Fruit fly (Drosophila melanogaster) whole organism, pupa: ENCODE results near the gene Gr2a.

Experiments
- CG10348 ChIP-seq: fragments of 200-800 bp; sonication (Bioruptor generic); IDR thresholded peaks from 2 replicates; pipeline ENCODE4 v1.3.6; 2022; ENCODE audit warnings: missing biosample characterization, missing genetic modification characterization
- CG12605 ChIP-seq: fragments of 200-800 bp; sonication (Bioruptor generic); IDR thresholded peaks from 2 replicates; pipeline ENCODE4 v1.3.6; 2022; ENCODE audit warnings: missing biosample characterization, missing genetic modification characterization
- CG13204 ChIP-seq: fragments of 200-800 bp; sonication (Bioruptor generic); optimal IDR thresholded peaks from 2 replicates; lab custom pipeline; 2018; ENCODE audit warnings: missing biosample characterization, mild to moderate bottlenecking, missing genetic modification characterization, moderate library complexity
- CG14655 ChIP-seq: fragments of 200-800 bp; sonication (Bioruptor generic); optimal IDR thresholded peaks from 3 replicates; lab custom pipeline; 2017; ENCODE audit warnings: mild to moderate bottlenecking, missing biosample characterization, missing genetic modification reagents, missing genetic modification characterization
- CG15710 ChIP-seq: fragments of 200-800 bp; sonication (Bioruptor generic); optimal IDR thresholded peaks from 2 replicates; lab custom pipeline; 2018; ENCODE audit warnings: missing biosample characterization, mild to moderate bottlenecking, missing genetic modification characterization, moderate library complexity
- CG17806 ChIP-seq: fragments of 200-800 bp; sonication (Bioruptor generic); optimal IDR thresholded peaks from 2 replicates; lab custom pipeline; 2018; ENCODE audit warnings: missing biosample characterization, mild to moderate bottlenecking, missing genetic modification characterization, moderate library complexity
- CG32121 ChIP-seq: fragments of 200-800 bp; sonication (Bioruptor generic); IDR thresholded peaks from 2 replicates; pipeline ENCODE4 v1.3.6; 2022; ENCODE audit warnings: missing biosample characterization, missing genetic modification characterization
- CG34367 ChIP-seq: fragments of 200-800 bp; sonication (Bioruptor generic); optimal IDR thresholded peaks from 2 replicates; lab custom pipeline; 2018; ENCODE audit warnings: missing biosample characterization, mild to moderate bottlenecking, missing genetic modification characterization
- CG4496 ChIP-seq: fragments of 200-800 bp; sonication (Bioruptor generic); IDR thresholded peaks from 3 replicates; pipeline ENCODE4 v1.3.6; 2022; ENCODE audit warnings: missing biosample characterization, missing genetic modification characterization
- CG8159 ChIP-seq: fragments of 200-800 bp; sonication (Bioruptor generic); optimal IDR thresholded peaks from 3 replicates; lab custom pipeline; 2018; ENCODE audit warnings: missing biosample characterization, mild to moderate bottlenecking, missing genetic modification characterization, moderate library complexity
- CG8301 ChIP-seq: fragments of 200-800 bp; sonication (Bioruptor generic); optimal IDR thresholded peaks from 2 replicates; lab custom pipeline; 2018; ENCODE audit warnings: missing biosample characterization, mild to moderate bottlenecking, missing genetic modification characterization
- CG9948 ChIP-seq: fragments of 200-800 bp; sonication (Bioruptor generic); optimal IDR thresholded peaks from 2 replicates; lab custom pipeline; 2018; ENCODE audit warnings: missing biosample characterization, mild to moderate bottlenecking, missing genetic modification characterization, moderate library complexity
- D1 ChIP-seq: fragments of 200-800 bp; sonication (Bioruptor generic); optimal IDR thresholded peaks from 2 replicates; lab custom pipeline; 2018; ENCODE audit warnings: missing biosample characterization, mild to moderate bottlenecking, missing genetic modification characterization, moderate library complexity
- EcR ChIP-seq: fragments of 200-800 bp; sonication (Bioruptor generic); optimal IDR thresholded peaks from 3 replicates; lab custom pipeline; 2019; ENCODE audit warnings: missing biosample characterization, missing genetic modification characterization, mild to moderate bottlenecking, moderate library complexity, missing genetic modification reagents
- Ets98B ChIP-seq: fragments of 200-800 bp; sonication (Bioruptor generic); IDR thresholded peaks from 2 replicates; pipeline ENCODE4 v1.3.6; 2022; ENCODE audit warnings: missing biosample characterization, missing genetic modification characterization
- Pif1A ChIP-seq: fragments of 200-800 bp; sonication (Bioruptor generic); optimal IDR thresholded peaks from 3 replicates; lab custom pipeline; 2016; ENCODE audit warnings: missing biosample characterization, missing genetic modification characterization
- Pif1B ChIP-seq: fragments of 200-800 bp; sonication (Bioruptor generic); optimal IDR thresholded peaks from 3 replicates; lab custom pipeline; 2016; ENCODE audit warnings: missing biosample characterization, missing genetic modification characterization
- Snoo ChIP-seq: fragments of 200-800 bp; sonication (Bioruptor generic); optimal IDR thresholded peaks from 3 replicates; lab custom pipeline; 2017; ENCODE audit warnings: missing biosample characterization, mild to moderate bottlenecking, missing genetic modification characterization, inconsistent platforms
- fd96Ca ChIP-seq: fragments of 200-800 bp; sonication (Bioruptor generic); IDR thresholded peaks from 3 replicates; pipeline ENCODE4 v1.3.6; 2022; ENCODE audit warnings: missing biosample characterization, missing genetic modification characterization
- gl ChIP-seq: fragments of 200-800 bp; sonication (Bioruptor generic); optimal IDR thresholded peaks from 2 replicates; lab custom pipeline; 2018; ENCODE audit warnings: missing biosample characterization, mild to moderate bottlenecking, missing genetic modification characterization
- rn ChIP-seq: fragments of 200-800 bp; sonication (Bioruptor generic); IDR thresholded peaks from 2 replicates; pipeline ENCODE4 v1.3.6; 2022; ENCODE audit warnings: missing biosample characterization, missing genetic modification characterization

Gr2a gene

DNA sequence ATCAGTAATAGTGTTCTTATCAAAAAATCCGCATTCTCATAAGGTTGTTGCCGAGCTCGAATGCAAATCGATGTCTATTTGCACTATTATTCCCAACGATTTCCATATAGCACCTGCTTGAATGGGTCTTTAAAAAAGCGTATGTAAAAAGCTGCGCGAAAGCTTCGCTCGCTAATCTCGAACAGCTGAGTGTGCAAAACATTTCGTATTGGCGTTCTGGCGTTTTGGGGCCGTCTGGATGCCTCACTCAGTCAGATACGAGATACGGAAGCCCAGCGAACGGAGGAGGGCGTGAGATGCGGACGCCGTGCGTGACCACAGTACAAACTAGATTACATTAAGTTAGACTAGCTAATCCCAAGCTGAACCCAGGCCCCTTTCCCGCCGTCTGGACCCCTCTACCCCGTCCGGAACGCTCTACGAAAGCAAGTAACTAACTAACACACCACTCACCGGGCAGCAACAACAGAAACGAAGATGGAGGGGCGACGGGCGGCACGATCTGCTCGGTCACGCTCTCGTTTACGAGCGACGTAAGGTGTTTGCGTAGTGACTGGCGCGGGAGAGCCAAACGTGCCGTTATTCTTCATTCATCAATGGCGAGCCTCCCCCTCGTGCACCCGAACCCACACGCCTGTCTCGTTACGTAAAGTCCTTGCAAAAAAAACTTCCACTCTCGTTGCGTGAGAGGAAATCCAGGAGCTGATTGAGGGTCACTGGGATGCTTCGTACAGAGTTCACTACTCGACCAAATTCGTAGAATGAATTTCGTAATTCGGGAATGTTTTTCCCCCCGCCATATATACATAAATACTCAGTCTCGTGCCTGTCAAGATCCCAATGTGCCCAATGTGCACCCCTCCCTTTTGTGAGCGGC lies 14.5 kb downstream of the Gr2a start:
- no peak for TF ChIP-seq gl (tag; lab: Kevin White, UChicago)
- no peak for TF ChIP-seq CG9948
- TF ChIP-seq rn = no peak
- TF ChIP-seq Snoo (tag; lab: Kevin White, UChicago) = no peak
- TF ChIP-seq CG13204 (GFP tag; lab: Kevin White, UChicago) = peak; percentile 35
- no peak for TF ChIP-seq fd96Ca (GFP tag; lab: Robert Waterston, UW)
- peak; percentile 50; the same call in 1 of the 3 replicates for TF ChIP-seq CG4496

- no peak for TF ChIP-seq Pif1B (GFP tag; lab: Kevin White, UChicago)
- TF ChIP-seq, all 21 proteins: peak for 0
These were observed 15.1 kb downstream of the Gr2a start, which contains the start of gene CG14778 for dm6 chrX:1467382-1467592. Gene CG14778 (plus strand): TSS chrX:1467493.

dm6 chrX:1469717-1470116 lies 17.5 kb downstream of the Gr2a start, which contains the start of gene CG32808:
Gene CG32808 (minus strand): TSS chrX:1469817.
- TF ChIP-seq Pif1A (no peak), CG12605 (GFP tag; lab: Robert Waterston, UW) (no peak), CG17806 (tag; lab: Kevin White, UChicago) (no peak), CG4496 (no peak), CG13204 (GFP tag; lab: Kevin White, UChicago) (no peak), CG32121 (GFP tag; lab: Robert Waterston, UW) (no peak), CG9948 (no peak), D1 (no peak), CG8159 (tag; lab: Kevin White, UChicago) (no peak), CG14655 (GFP tag; lab: Kevin White, UChicago) (no peak), CG8301 (tag; lab: Kevin White, UChicago) (no peak)

DNA sequence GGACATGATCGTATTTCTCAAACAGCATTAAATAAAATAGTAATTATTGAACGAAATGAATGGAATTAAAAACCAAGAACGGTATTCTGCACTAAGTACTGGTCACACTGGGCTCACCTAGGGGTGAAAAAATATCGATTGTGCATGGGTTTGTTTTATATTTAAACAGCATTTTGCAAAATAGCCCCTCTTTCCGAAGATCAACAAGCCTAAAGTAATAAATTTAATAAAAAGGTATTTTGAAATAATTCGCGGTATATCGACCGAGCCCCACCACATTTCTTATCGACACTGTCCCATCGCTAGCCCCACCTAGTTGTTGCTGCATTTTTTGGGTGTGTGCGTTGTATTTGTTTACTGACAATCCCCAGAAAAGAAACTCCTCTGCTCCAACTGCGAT lies 18.3 kb downstream of the Gr2a start, which contains the start of gene pck:
Gene pck (plus strand): TSS at position 105 of the 400 bp plus-strand sequence.
- no peak for TF ChIP-seq Pif1A
- TF ChIP-seq CG34367 (tag; lab: Kevin White, UChicago) = no peak
- TF ChIP-seq fd96Ca (GFP tag; lab: Robert Waterston, UW) = peak; percentile 78
- TF ChIP-seq CG14655 (GFP tag; lab: Kevin White, UChicago) = no peak
- peak; percentile 70 for TF ChIP-seq CG4496
- TF ChIP-seq CG8159 (tag; lab: Kevin White, UChicago) = peak; percentile 1
- no peak for TF ChIP-seq Pif1B (GFP tag; lab: Kevin White, UChicago)
- TF ChIP-seq CG32121 (GFP tag; lab: Robert Waterston, UW) = peak; percentile 47; the same call in 1 of the 2 replicates
- no peak for TF ChIP-seq rn
- TF ChIP-seq EcR (GFP tag; lab: Kevin White, UChicago) = no peak
- TF ChIP-seq Snoo (tag; lab: Kevin White, UChicago) = peak; percentile 10
- TF ChIP-seq CG13204 (GFP tag; lab: Kevin White, UChicago) = no peak
- no peak for TF ChIP-seq CG10348
- peak; percentile 52; the same call in 1 of the 2 replicates for TF ChIP-seq Ets98B (GFP tag; lab: Robert Waterston, UW)
- no peak for TF ChIP-seq gl (tag; lab: Kevin White, UChicago)
- TF ChIP-seq CG8301 (tag; lab: Kevin White, UChicago) = no peak
- TF ChIP-seq CG9948 = peak; percentile 29
- no peak for TF ChIP-seq D1
- TF ChIP-seq CG15710 (tag; lab: Kevin White, UChicago) = peak; percentile 18
- no peak for TF ChIP-seq CG12605 (GFP tag; lab: Robert Waterston, UW)
- TF ChIP-seq CG17806 (tag; lab: Kevin White, UChicago) = peak; percentile 27

DNA sequence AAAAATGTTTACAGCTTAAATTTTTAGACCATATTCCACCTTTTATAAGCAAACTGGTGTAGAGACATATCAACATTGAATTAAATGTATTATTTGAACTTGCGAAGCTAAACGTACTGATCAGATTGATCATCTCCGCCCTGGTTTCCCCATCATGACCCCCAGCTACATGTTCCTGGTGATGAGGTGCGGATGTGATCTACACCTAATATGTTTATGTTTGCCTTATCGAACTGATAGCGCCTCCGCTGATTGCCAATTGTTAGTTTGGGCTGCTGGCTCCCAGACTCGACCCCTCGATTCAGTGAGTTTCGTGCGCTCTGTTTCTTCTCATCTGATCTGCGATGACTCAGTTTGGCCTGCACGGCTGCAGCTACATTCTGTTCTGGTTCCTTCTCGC lies 20.0 kb downstream of the Gr2a start, which contains the start of gene CG14780:
Gene CG14780 (plus strand): TSS at position 301 of the 400 bp plus-strand sequence.
- TF ChIP-seq fd96Ca (GFP tag; lab: Robert Waterston, UW) = no peak
- no peak for TF ChIP-seq CG13204 (GFP tag; lab: Kevin White, UChicago)
- no peak for TF ChIP-seq Pif1B (GFP tag; lab: Kevin White, UChicago)
- no peak for TF ChIP-seq Pif1A
- TF ChIP-seq CG8301 (tag; lab: Kevin White, UChicago) = no peak
- TF ChIP-seq CG14655 (GFP tag; lab: Kevin White, UChicago) = no peak
- TF ChIP-seq Snoo (tag; lab: Kevin White, UChicago) = no peak
- TF ChIP-seq EcR (GFP tag; lab: Kevin White, UChicago) = no peak
- no peak for TF ChIP-seq CG17806 (tag; lab: Kevin White, UChicago)
- TF ChIP-seq CG32121 (GFP tag; lab: Robert Waterston, UW) = no peak
- no peak for TF ChIP-seq CG9948
- no peak for TF ChIP-seq CG10348
- TF ChIP-seq CG12605 (GFP tag; lab: Robert Waterston, UW) = no peak
- no peak for TF ChIP-seq gl (tag; lab: Kevin White, UChicago)
- TF ChIP-seq CG15710 (tag; lab: Kevin White, UChicago) = no peak
- TF ChIP-seq D1 = no peak
- no peak for TF ChIP-seq CG4496

DNA sequence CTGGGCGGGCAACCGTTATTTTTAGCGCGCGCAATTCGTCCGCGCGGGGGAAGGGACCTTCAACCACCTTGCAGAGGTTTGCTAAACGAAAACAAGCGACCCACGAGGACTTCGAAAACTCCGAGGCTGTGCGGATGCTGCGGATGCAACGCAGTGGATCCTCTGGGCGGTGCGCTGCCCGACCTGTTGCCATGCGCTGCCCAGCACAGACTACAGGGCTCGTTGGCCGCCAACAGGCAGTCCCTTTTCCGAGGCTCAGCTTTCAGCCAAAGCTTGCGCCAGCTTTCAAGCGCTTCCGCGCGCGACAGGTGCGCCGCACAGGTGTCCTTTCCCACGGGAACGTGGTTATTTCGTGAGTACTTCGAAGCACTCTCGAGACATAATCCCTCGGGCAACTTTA lies 24.2 kb downstream of the Gr2a start:
- TF ChIP-seq CG12605 (GFP tag; lab: Robert Waterston, UW) (peak; percentile 56; the same call in 1 of the 2 replicates), CG13204 (GFP tag; lab: Kevin White, UChicago) (no peak), Ets98B (GFP tag; lab: Robert Waterston, UW) (no peak), CG34367 (tag; lab: Kevin White, UChicago) (no peak), rn (no peak), CG9948 (no peak)
- TF ChIP-seq, all 21 proteins: peak for 1
